Worm (Caenorhabditis elegans): Measurements from ENCODE around the gene ucr-2.3.

Gene ucr-2.3

ce11 chrIII:833711-834442 lies 45.8 kb upstream of the ucr-2.3 start (continued):
- TF ChIP-seq Y53G8AR.9 (GFP tag; conservative IDR thresholded peaks at IDR 0.05): no peak; the same call in 1 of the 2 replicates
- no peak for TF ChIP-seq rpc-1 (optimal IDR thresholded peaks at IDR 0.05)
- no peak for TF ChIP-seq rpc-1 (tag; optimal IDR thresholded peaks at IDR 0.05)
- TF ChIP-seq tbx-9 (tag; optimal IDR thresholded peaks at IDR 0.05; ENCODE audit: borderline replicate concordance): no peak
- peak; percentile 35 for TF ChIP-seq die-1 (tag; optimal IDR thresholded peaks at IDR 0.05)
- TF ChIP-seq rcor-1 (GFP tag; IDR thresholded peaks at IDR 0.05): 0 out of 2 replicates have a peak, but pooled peaks have one; percentile 32
- no peak for TF ChIP-seq Y67H2A.10 (GFP tag; conservative IDR thresholded peaks at IDR 0.05)
- TF ChIP-seq ztf-18 (tag; optimal IDR thresholded peaks at IDR 0.05): peak; percentile 33
- TF ChIP-seq lir-1 (GFP tag; conservative IDR thresholded peaks at IDR 0.05): peak; percentile 17; the same call in 1 of the 2 replicates
- no peak for TF ChIP-seq bed-2 (GFP tag; IDR thresholded peaks at IDR 0.05)
- peak; percentile 81 for TF ChIP-seq ekl-4 (GFP tag; IDR thresholded peaks at IDR 0.05)
- TF ChIP-seq B0019.2 (GFP tag; conservative IDR thresholded peaks at IDR 0.05): no peak
- TF ChIP-seq egl-18 (GFP tag; IDR thresholded peaks at IDR 0.05): no peak
- no peak for TF ChIP-seq mes-4 (tag; optimal IDR thresholded peaks at IDR 0.05)
- TF ChIP-seq F39B2.1 (GFP tag; IDR thresholded peaks at IDR 0.05): no peak
- no peak for TF ChIP-seq F10E7.11 (tag; optimal IDR thresholded peaks at IDR 0.05)
- no peak for TF ChIP-seq mel-28 (tag; optimal IDR thresholded peaks at IDR 0.05; ENCODE audit: borderline replicate concordance)
- no peak for TF ChIP-seq lag-1 (GFP tag; IDR thresholded peaks at IDR 0.05)
- no peak for TF ChIP-seq him-1 (tag; optimal IDR thresholded peaks at IDR 0.05)
- TF ChIP-seq F23B12.7 (tag; optimal IDR thresholded peaks at IDR 0.05; ENCODE audit: insufficient read depth): peak; percentile 40
- no peak for TF ChIP-seq bed-1 (GFP tag; IDR thresholded peaks at IDR 0.05)
- peak; percentile 81 for TF ChIP-seq F22D6.2 (tag; optimal IDR thresholded peaks at IDR 0.05)
- TF ChIP-seq let-526 (GFP tag; IDR thresholded peaks at IDR 0.05): peak; percentile 82; the same call in 1 of the 2 replicates
- TF ChIP-seq snpc-4 (GFP tag; optimal IDR thresholded peaks at IDR 0.05): no peak
- TF ChIP-seq snpc-4 (tag; optimal IDR thresholded peaks at IDR 0.05): peak in 3 of 4 experiments; percentile 16 to 54 (median 53)
- peak; percentile 88 for TF ChIP-seq attf-5 (GFP tag; optimal IDR thresholded peaks at IDR 0.05)
- no peak for TF ChIP-seq F57A8.1 (GFP tag; optimal IDR thresholded peaks at IDR 0.05)
- TF ChIP-seq hlh-12 (tag; optimal IDR thresholded peaks at IDR 0.05): no peak
- no peak for TF ChIP-seq nhr-120 (GFP tag; IDR thresholded peaks at IDR 0.05)
- no peak for TF ChIP-seq C17E4.6 (GFP tag; IDR thresholded peaks at IDR 0.05)
- peak; percentile 89 for TF ChIP-seq ama-1 (optimal IDR thresholded peaks at IDR 0.05)
- TF ChIP-seq ama-1 (GFP tag; optimal IDR thresholded peaks at IDR 0.05): peak in 1 of 2 experiments; percentile 37
- TF ChIP-seq lin-40 (tag; optimal IDR thresholded peaks at IDR 0.05): peak; percentile 89
- no peak for TF ChIP-seq repo-1 (tag; optimal IDR thresholded peaks at IDR 0.05)
- TF ChIP-seq let-607 (tag; optimal IDR thresholded peaks at IDR 0.05): peak; percentile 43 to 54
- no peak for TF ChIP-seq ceh-79 (tag; optimal IDR thresholded peaks at IDR 0.05)
- TF ChIP-seq K12H6.12 (tag; optimal IDR thresholded peaks at IDR 0.05): peak; percentile 86
- no peak for TF ChIP-seq F37B4.10 (GFP tag; IDR thresholded peaks at IDR 0.05)
- no peak for TF ChIP-seq zim-3 (tag; optimal IDR thresholded peaks at IDR 0.05)
- no peak for TF ChIP-seq aptf-3 (GFP tag; IDR thresholded peaks at IDR 0.05)
- TF ChIP-seq snpc-1.3 (tag; optimal IDR thresholded peaks at IDR 0.05; ENCODE audit: insufficient read depth): no peak
- peak; percentile 93; the same call in 1 of the 2 replicates for TF ChIP-seq cebp-2 (GFP tag; IDR thresholded peaks at IDR 0.05)
- no peak for TF ChIP-seq athp-1 (tag; optimal IDR thresholded peaks at IDR 0.05)
- TF ChIP-seq ztf-22 (GFP tag; optimal IDR thresholded peaks at IDR 0.05): no peak
- TF ChIP-seq ceh-100 (GFP tag; IDR thresholded peaks at IDR 0.05): peak; percentile 45; the same call in 1 of the 2 replicates
- TF ChIP-seq F57C9.4 (tag; optimal IDR thresholded peaks at IDR 0.05): no peak
- TF ChIP-seq hrde-1 (tag; optimal IDR thresholded peaks at IDR 0.05; ENCODE audit: borderline replicate concordance): no peak
- no peak for TF ChIP-seq B0261.1 (tag; optimal IDR thresholded peaks at IDR 0.05)
